Worm (Caenorhabditis elegans) whole organism, young adult: Measurements from ENCODE around the gene Y66H1A.8.

Experiments
- F57C9.4 ChIP-seq: sonication (generic microtip); optimal IDR thresholded peaks from 2 replicates; lab custom pipeline; 2017; ENCODE audit warnings: mild to moderate bottlenecking, missing genetic modification characterization, missing compliant biosample characterization
- ceh-91 ChIP-seq: fragments of 200-800 bp; sonication (Bioruptor generic); IDR thresholded peaks from 2 replicates; pipeline ENCODE4 v1.3.6; 2022; ENCODE audit warnings: missing genetic modification reagents, missing genetic modification characterization, missing compliant biosample characterization
- dpff-1 ChIP-seq: sonication (generic microtip); optimal IDR thresholded peaks from 2 replicates; lab custom pipeline; 2017; ENCODE audit warnings: mild to moderate bottlenecking, missing genetic modification characterization, missing compliant biosample characterization
- egl-44 ChIP-seq: fragments of 200-800 bp; sonication (Bioruptor generic); IDR thresholded peaks from 2 replicates; pipeline ENCODE4 v1.3.6; 2022; ENCODE audit warnings: missing genetic modification reagents, missing genetic modification characterization, missing compliant biosample characterization
- lsl-1 ChIP-seq: fragments of 200-800 bp; sonication (Bioruptor generic); optimal IDR thresholded peaks from 2 replicates; lab custom pipeline; 2018; ENCODE audit warnings: mild to moderate bottlenecking, missing genetic modification characterization, moderate library complexity, missing compliant biosample characterization
- madf-3 ChIP-seq: fragments of 200-800 bp; sonication (Bioruptor generic); IDR thresholded peaks from 2 replicates; pipeline ENCODE4 v1.3.6; 2022; ENCODE audit warnings: missing genetic modification reagents, missing genetic modification characterization, missing compliant biosample characterization
- nhr-120 ChIP-seq: fragments of 200-800 bp; sonication (Bioruptor generic); IDR thresholded peaks from 2 replicates; pipeline ENCODE4 v1.3.6; 2022; ENCODE audit warnings: missing genetic modification characterization, missing compliant biosample characterization
- pbrm-1 ChIP-seq: fragments of 200-800 bp; sonication (Bioruptor generic); IDR thresholded peaks from 2 replicates; pipeline ENCODE4 v1.3.6; 2022; ENCODE audit warnings: missing genetic modification reagents, missing genetic modification characterization, missing compliant biosample characterization
- sptf-2 ChIP-seq: fragments of 200-800 bp; sonication (Bioruptor generic); optimal IDR thresholded peaks from 2 replicates; lab custom pipeline; 2018; ENCODE audit warnings: mild to moderate bottlenecking, missing genetic modification characterization, missing compliant biosample characterization
- unc-62 ChIP-seq: fragments of 150-350 bp; optimal IDR thresholded peaks from 2 replicates; lab custom pipeline; 2014; ENCODE audit warnings: missing biosample characterization, missing genetic modification reagents, missing genetic modification characterization
- ztf-18 ChIP-seq: sonication (generic microtip); optimal IDR thresholded peaks from 2 replicates; lab custom pipeline; 2016; ENCODE audit warnings: missing genotype, mild to moderate bottlenecking, missing genetic modification characterization, missing compliant biosample characterization
- ztf-22 ChIP-seq: fragments of 200-800 bp; sonication (Bioruptor generic); optimal IDR thresholded peaks from 2 replicates; lab custom pipeline; 2018; ENCODE audit warnings: mild to moderate bottlenecking, missing genetic modification characterization, moderate library complexity, missing compliant biosample characterization

- TF ChIP-seq ceh-91 (no peak), F57C9.4 (no peak), lsl-1 (no peak), ztf-22 (GFP tag; lab: Kevin White, UChicago) (no peak), dpff-1 (tag; lab: Kevin White, UChicago) (no peak), egl-44 (GFP tag; lab: Robert Waterston, UW) (no peak), unc-62 (GFP tag; lab: Kevin White, UChicago) (no peak), nhr-120 (no peak), madf-3 (GFP tag; lab: Robert Waterston, UW) (no peak), sptf-2 (GFP tag; lab: Kevin White, UChicago) (no peak), ztf-18 (no peak), pbrm-1 (GFP tag; lab: Robert Waterston, UW) (no peak)
Measured at ce11 chrIV:422112-422511, 32.6 kb downstream of the Y66H1A.8 start.
